Fruit fly (Drosophila melanogaster) whole organism, adult: Measurements from ENCODE around the gene Or82a.

Experiments
- CG11617 ChIP-seq: fragments of 200-800 bp; sonication (Bioruptor generic); optimal IDR thresholded peaks from 2 replicates; lab custom pipeline; 2017; ENCODE audit warnings: mild to moderate bottlenecking, missing biosample characterization, missing genetic modification reagents, missing genetic modification characterization
- CG12768 ChIP-seq: fragments of 200-800 bp; sonication (Bioruptor generic); optimal IDR thresholded peaks from 2 replicates; lab custom pipeline; 2017; ENCODE audit warnings: missing biosample characterization, missing genetic modification characterization, mild to moderate bottlenecking, moderate library complexity, missing genetic modification reagents
- CG14711 ChIP-seq: fragments of 200-800 bp; sonication (Bioruptor generic); optimal IDR thresholded peaks from 2 replicates; lab custom pipeline; 2018; ENCODE audit warnings: missing biosample characterization, mild to moderate bottlenecking, missing genetic modification characterization, moderate library complexity
- CG1620 ChIP-seq: fragments of 200-800 bp; sonication (Bioruptor generic); optimal IDR thresholded peaks from 2 replicates; lab custom pipeline; 2016; ENCODE audit warnings: missing biosample characterization, missing genetic modification characterization
- CG33017 ChIP-seq: fragments of 200-800 bp; sonication (Bioruptor generic); optimal IDR thresholded peaks from 2 replicates; lab custom pipeline; 2018; ENCODE audit warnings: missing biosample characterization, mild to moderate bottlenecking, missing genetic modification characterization, moderate library complexity
- CG5204 ChIP-seq: fragments of 200-800 bp; sonication (Bioruptor generic); optimal IDR thresholded peaks from 2 replicates; lab custom pipeline; 2016; ENCODE audit warnings: missing biosample characterization, missing genetic modification characterization
- CG7045 ChIP-seq: fragments of 200-800 bp; sonication (Bioruptor generic); optimal IDR thresholded peaks from 2 replicates; lab custom pipeline; 2017; ENCODE audit warnings: missing biosample characterization, mild to moderate bottlenecking, missing genetic modification characterization
- CG7101 ChIP-seq: fragments of 200-800 bp; sonication (Bioruptor generic); optimal IDR thresholded peaks from 2 replicates; lab custom pipeline; 2018; ENCODE audit warnings: missing biosample characterization, mild to moderate bottlenecking, missing genetic modification characterization, moderate library complexity
- Clk ChIP-seq: fragments of 200-800 bp; sonication (Bioruptor generic); optimal IDR thresholded peaks from 2 replicates; lab custom pipeline; 2017; ENCODE audit warnings: missing biosample characterization, missing genetic modification characterization
- Crg-1 ChIP-seq: fragments of 200-800 bp; sonication (Bioruptor generic); optimal IDR thresholded peaks from 2 replicates; lab custom pipeline; 2016; ENCODE audit warnings: missing biosample characterization, missing genetic modification characterization
- Hr96 ChIP-seq: fragments of 200-800 bp; sonication (Bioruptor generic); optimal IDR thresholded peaks from 2 replicates; lab custom pipeline; 2016; ENCODE audit warnings: missing biosample characterization, missing genetic modification characterization
- Mnt ChIP-seq: fragments of 200-800 bp; sonication (Bioruptor generic); optimal IDR thresholded peaks from 2 replicates; lab custom pipeline; 2016; ENCODE audit warnings: missing biosample characterization, mild to moderate bottlenecking, missing genetic modification characterization
- bab1 ChIP-seq: fragments of 200-800 bp; sonication (Bioruptor generic); optimal IDR thresholded peaks from 3 replicates; lab custom pipeline; 2019; ENCODE audit warnings: missing biosample characterization, mild to moderate bottlenecking, missing genetic modification characterization, moderate library complexity
- cic ChIP-seq: fragments of 200-800 bp; sonication (Bioruptor generic); optimal IDR thresholded peaks from 2 replicates; lab custom pipeline; 2017; ENCODE audit warnings: missing biosample characterization, mild to moderate bottlenecking, missing genetic modification characterization, moderate library complexity
- cnc ChIP-seq, 2 experiments: fragments of >200 bp; optimal IDR thresholded peaks; 2 replicates each; lab custom pipeline; 2017
- kay ChIP-seq: fragments of 200-800 bp; sonication (Bioruptor generic); peaks from one replicate; lab custom pipeline; 2016; ENCODE audit warnings: missing biosample characterization, missing genetic modification characterization, borderline replicate concordance
- ovo ChIP-seq: fragments of 200-800 bp; sonication (Bioruptor generic); optimal IDR thresholded peaks from 2 replicates; lab custom pipeline; 2016; ENCODE audit warnings: missing biosample characterization, missing genetic modification characterization
- pad ChIP-seq: fragments of 200-800 bp; sonication (Bioruptor generic); optimal IDR thresholded peaks from 3 replicates; lab custom pipeline; 2017; ENCODE audit warnings: missing biosample characterization, missing genetic modification characterization, mild to moderate bottlenecking, moderate library complexity, missing genetic modification reagents
- tj ChIP-seq: fragments of 200-800 bp; sonication (Bioruptor generic); optimal IDR thresholded peaks from 3 replicates; lab custom pipeline; 2017; ENCODE audit warnings: missing biosample characterization, mild to moderate bottlenecking, missing genetic modification characterization, moderate library complexity
- toe ChIP-seq: fragments of 200-800 bp; sonication (Bioruptor generic); optimal IDR thresholded peaks from 2 replicates; lab custom pipeline; 2016; ENCODE audit warnings: missing biosample characterization, missing genetic modification characterization

The Or82a gene

DNA sequence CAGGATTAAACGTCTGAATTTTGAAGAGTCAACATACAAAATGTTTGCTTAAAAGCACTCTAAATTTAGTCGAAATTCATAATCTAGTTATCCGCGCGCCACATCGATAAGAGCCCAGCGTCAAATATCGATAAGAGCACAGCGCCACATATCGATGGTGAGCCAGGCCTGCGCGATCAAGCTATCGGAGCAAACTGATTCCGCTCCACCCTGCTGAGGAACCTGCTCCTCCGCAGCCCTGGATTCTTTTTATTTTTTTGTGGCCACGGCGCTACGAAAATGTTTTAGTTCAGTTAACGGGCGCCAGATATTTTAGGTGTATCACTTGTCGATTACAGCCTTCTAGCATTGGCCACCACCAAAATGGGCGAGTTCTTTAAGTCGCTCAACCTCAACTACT, 36.0 kb upstream of the Or82a start:
- TF ChIP-seq tj (GFP tag; lab: Kevin White, UChicago) (no peak), toe (no peak), CG12768 (GFP tag; lab: Kevin White, UChicago) (no peak), Mnt (GFP tag; lab: Kevin White, UChicago) (no peak), CG5204 (GFP tag; lab: Kevin White, UChicago) (no peak), CG11617 (GFP tag; lab: Kevin White, UChicago) (peak; percentile 16), CG7045 (GFP tag; lab: Kevin White, UChicago) (no peak), cnc (optimal IDR thresholded peaks at IDR 0.05; lab: Kevin White, UChicago) (no peak), bab1 (peak; percentile 79), CG1620 (GFP tag; lab: Kevin White, UChicago) (peak; percentile 38), CG14711 (tag; lab: Kevin White, UChicago) (no peak), pad (GFP tag; lab: Kevin White, UChicago) (no peak), CG7101 (tag; lab: Kevin White, UChicago) (peak; percentile 30), ovo (GFP tag; lab: Kevin White, UChicago) (no peak), Clk (GFP tag; lab: Kevin White, UChicago) (no peak), kay (GFP tag; lab: Kevin White, UChicago) (no peak), CG33017 (tag; lab: Kevin White, UChicago) (no peak), cic (GFP tag; lab: Kevin White, UChicago) (peak; percentile 23), Crg-1 (GFP tag; lab: Kevin White, UChicago) (no peak), Hr96 (GFP tag; lab: Kevin White, UChicago) (peak; percentile 27)

DNA sequence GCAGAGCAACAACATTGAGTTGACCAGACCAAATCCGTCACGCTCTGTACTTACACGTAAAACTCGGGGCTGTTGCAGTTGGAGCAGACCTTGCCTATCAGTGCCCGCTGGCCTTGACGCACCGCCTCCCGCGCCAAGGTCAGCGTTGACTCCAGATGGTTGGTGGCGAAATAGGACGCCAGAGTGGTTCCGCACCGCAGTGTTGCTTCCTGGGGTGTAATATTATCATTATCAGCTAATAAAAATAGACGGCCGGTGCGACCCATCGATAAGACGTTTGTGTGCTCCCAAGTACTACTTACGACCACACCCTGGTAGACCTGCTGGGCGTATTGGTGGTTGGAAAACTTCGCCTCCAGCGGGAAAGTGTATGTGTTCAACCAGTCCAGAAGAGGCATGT, 28.3 kb upstream of the Or82a start:
- no peak for TF ChIP-seq CG7045 (GFP tag; lab: Kevin White, UChicago)
- TF ChIP-seq Clk (GFP tag; lab: Kevin White, UChicago), result no peak
- TF ChIP-seq cnc (optimal IDR thresholded peaks at IDR 0.05; lab: Kevin White, UChicago), result no peak
- TF ChIP-seq Crg-1 (GFP tag; lab: Kevin White, UChicago), result no peak
- TF ChIP-seq Hr96 (GFP tag; lab: Kevin White, UChicago), result no peak
- TF ChIP-seq kay (GFP tag; lab: Kevin White, UChicago), result no peak
- TF ChIP-seq CG33017 (tag; lab: Kevin White, UChicago), result no peak
- TF ChIP-seq cic (GFP tag; lab: Kevin White, UChicago), result no peak

DNA sequence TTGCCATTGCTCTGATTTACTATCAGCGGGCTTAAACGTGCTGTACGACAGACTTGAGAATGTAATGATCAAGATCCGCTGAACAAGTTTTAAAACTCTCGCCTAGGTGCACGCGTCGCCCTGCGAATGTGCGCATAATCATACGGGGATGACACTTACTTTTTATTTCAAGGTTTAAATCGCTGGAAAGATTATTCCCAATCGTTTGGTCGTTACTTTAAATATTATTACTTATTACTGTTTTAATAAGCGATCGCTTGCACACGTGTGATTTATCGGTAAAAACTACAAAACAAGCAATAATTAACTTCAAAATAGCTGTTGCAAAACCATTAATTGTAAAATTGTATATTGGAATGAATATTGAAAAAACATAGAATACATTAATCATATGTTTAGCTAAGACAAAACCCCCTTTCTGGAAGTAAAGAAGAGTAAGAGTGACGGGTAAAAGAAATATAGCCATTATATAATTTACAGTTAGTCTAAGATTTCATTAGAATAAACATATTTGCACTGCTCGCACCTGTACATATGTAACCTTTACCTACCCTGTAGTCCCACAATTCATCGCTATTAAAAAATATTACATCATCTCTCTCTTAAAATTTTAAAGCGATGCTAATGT, 27.5 kb upstream of the Or82a start, which contains the start of gene DhpD:
TSS of gene DhpD (minus strand) at position 102 of the 628 bp plus-strand sequence.
- TF ChIP-seq CG7045 (GFP tag; lab: Kevin White, UChicago), result peak; percentile 75
- peak; percentile 38 for TF ChIP-seq Clk (GFP tag; lab: Kevin White, UChicago)
- TF ChIP-seq CG11617 (GFP tag; lab: Kevin White, UChicago), result peak; percentile 82
- TF ChIP-seq Hr96 (GFP tag; lab: Kevin White, UChicago), result peak; percentile 77
- TF ChIP-seq Crg-1 (GFP tag; lab: Kevin White, UChicago), result peak; percentile 36
- TF ChIP-seq CG12768 (GFP tag; lab: Kevin White, UChicago), result peak; percentile 80
- TF ChIP-seq pad (GFP tag; lab: Kevin White, UChicago), result peak; percentile 71
- TF ChIP-seq cnc (optimal IDR thresholded peaks at IDR 0.05; lab: Kevin White, UChicago), result no peak
- peak; percentile 71 for TF ChIP-seq Mnt (GFP tag; lab: Kevin White, UChicago)
- TF ChIP-seq bab1, result peak; percentile 91
- peak; percentile 55 for TF ChIP-seq ovo (GFP tag; lab: Kevin White, UChicago)
- peak; percentile 80 for TF ChIP-seq CG1620 (GFP tag; lab: Kevin White, UChicago)
- TF ChIP-seq CG14711 (tag; lab: Kevin White, UChicago), result peak; percentile 77
- TF ChIP-seq cic (GFP tag; lab: Kevin White, UChicago), result no peak
- TF ChIP-seq CG5204 (GFP tag; lab: Kevin White, UChicago), result peak; percentile 82
- TF ChIP-seq CG33017 (tag; lab: Kevin White, UChicago), result peak; percentile 79
- peak; percentile 88 for TF ChIP-seq CG7101 (tag; lab: Kevin White, UChicago)
- TF ChIP-seq tj (GFP tag; lab: Kevin White, UChicago), result peak; percentile 51
- no peak for TF ChIP-seq kay (GFP tag; lab: Kevin White, UChicago)
- TF ChIP-seq toe, result peak; percentile 83

DNA sequence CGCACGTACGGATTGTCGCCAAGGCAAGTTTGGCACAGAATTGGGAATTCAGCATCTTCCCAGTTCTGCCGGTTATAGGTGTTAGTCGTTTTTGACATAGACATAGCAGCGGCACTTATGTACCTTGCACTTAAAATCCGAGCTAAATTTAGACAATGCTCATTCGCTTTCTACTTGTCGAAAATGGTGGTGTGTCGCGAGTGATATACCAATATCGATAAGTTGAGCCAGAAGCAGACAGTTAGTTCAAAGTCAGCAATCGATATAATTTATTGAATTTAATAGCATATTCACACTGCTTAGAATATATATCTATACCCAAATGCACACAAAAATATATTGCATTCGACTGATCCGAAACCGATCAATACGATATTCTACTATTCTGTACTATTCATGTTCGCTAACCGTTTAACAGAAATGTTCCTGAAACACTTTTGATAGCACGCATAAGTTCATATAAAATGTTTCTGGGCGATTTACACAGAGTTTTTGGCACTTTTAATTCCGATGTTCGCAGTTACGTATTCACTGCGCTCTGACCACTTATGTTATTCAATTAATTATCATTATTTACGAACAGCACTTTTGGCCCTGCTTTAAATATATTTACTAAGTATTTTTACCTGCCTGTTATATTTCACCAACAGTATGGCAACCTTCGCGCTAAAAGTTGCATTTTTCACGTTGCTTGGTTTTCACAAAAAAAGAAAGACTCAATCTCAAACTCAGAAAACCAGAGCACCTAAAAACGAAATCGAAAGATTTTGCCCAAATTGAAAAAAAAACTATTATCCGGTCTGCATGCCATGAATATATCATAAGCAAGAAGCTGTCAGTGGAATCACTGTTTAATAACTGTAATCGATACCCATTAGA, 24.4 kb upstream of the Or82a start, which contains the start of gene CG14641:
TSS of gene CG14641 (minus strand) at position 204 of the 879 bp plus-strand sequence.
- peak; percentile 32 for TF ChIP-seq toe
- no peak for TF ChIP-seq CG5204 (GFP tag; lab: Kevin White, UChicago)
- TF ChIP-seq Crg-1 (GFP tag; lab: Kevin White, UChicago), result no peak
- peak; percentile 36 for TF ChIP-seq bab1

DNA sequence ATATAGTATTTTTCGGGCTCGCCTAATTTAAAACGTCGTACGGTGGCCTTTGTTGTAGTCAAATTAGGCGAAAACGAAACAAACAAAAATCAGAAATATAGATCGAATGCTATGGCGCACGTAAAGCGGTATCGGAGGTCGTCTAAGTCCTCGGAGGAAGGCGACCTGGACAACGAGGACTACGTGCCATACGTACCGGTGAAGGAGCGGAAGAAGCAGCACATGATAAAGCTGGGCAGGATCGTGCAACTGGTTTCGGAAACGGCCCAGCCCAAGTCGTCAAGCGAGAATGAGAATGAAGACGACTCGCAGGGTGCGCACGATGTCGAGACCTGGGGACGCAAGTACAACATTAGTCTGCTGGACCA, 23.8 kb upstream of the Or82a start, which contains the start of gene abs:
TSS of gene abs (plus strand) at position 30 of the 368 bp plus-strand sequence.
- TF ChIP-seq ovo (GFP tag; lab: Kevin White, UChicago) (no peak), CG7045 (GFP tag; lab: Kevin White, UChicago) (no peak), bab1 (no peak), cnc (optimal IDR thresholded peaks at IDR 0.05; lab: Kevin White, UChicago) (no peak), CG7101 (tag; lab: Kevin White, UChicago) (no peak), CG12768 (GFP tag; lab: Kevin White, UChicago) (no peak), CG5204 (GFP tag; lab: Kevin White, UChicago) (no peak), cic (GFP tag; lab: Kevin White, UChicago) (no peak), Crg-1 (GFP tag; lab: Kevin White, UChicago) (no peak), Clk (GFP tag; lab: Kevin White, UChicago) (no peak), kay (GFP tag; lab: Kevin White, UChicago) (no peak), tj (GFP tag; lab: Kevin White, UChicago) (no peak), CG14711 (tag; lab: Kevin White, UChicago) (no peak), Mnt (GFP tag; lab: Kevin White, UChicago) (no peak), CG33017 (tag; lab: Kevin White, UChicago) (no peak), pad (GFP tag; lab: Kevin White, UChicago) (no peak)
